Fruit fly (Drosophila melanogaster) whole organism, embryonic: ENCODE data around the gene CG14718.
A peak's percentile ranks its signal among the peaks of the same experiment; 100 is the strongest.

Experiments used
- Asciz ChIP-seq: fragments of 200-800 bp; sonication (Bioruptor generic); optimal IDR thresholded peaks from 2 replicates; lab custom pipeline; 2017; ENCODE audit warnings: missing biosample characterization, mild to moderate bottlenecking, missing genetic modification characterization, missing genetic modification reagents
- Awh ChIP-seq: fragments of 200-800 bp; sonication (Bioruptor generic); IDR thresholded peaks from 2 replicates; pipeline ENCODE4, ENCODE4 v1.3.6; 2022; ENCODE audit warnings: missing biosample characterization, missing genetic modification characterization
- Bteb2 ChIP-seq: fragments of 200-800 bp; sonication (Bioruptor generic); optimal IDR thresholded peaks from 2 replicates; lab custom pipeline; 2016; ENCODE audit warnings: missing biosample characterization, missing genetic modification characterization
- CG11456 ChIP-seq: fragments of 200-800 bp; sonication (Bioruptor generic); IDR thresholded peaks from 3 replicates; pipeline ENCODE4 v1.3.6; 2022; ENCODE audit warnings: missing biosample characterization, missing genetic modification characterization
- CG11504 ChIP-seq: fragments of 200-800 bp; sonication (Bioruptor generic); optimal IDR thresholded peaks from 3 replicates; lab custom pipeline; 2019; ENCODE audit warnings: missing biosample characterization, mild to moderate bottlenecking, missing genetic modification characterization, moderate library complexity
- CG12391 ChIP-seq: fragments of 200-800 bp; sonication (Bioruptor generic); optimal IDR thresholded peaks from 3 replicates; lab custom pipeline; 2018; ENCODE audit warnings: missing biosample characterization, mild to moderate bottlenecking, missing genetic modification characterization, moderate library complexity
- CG14710 ChIP-seq: fragments of 200-800 bp; sonication (Bioruptor generic); optimal IDR thresholded peaks from 3 replicates; lab custom pipeline; 2019; ENCODE audit warnings: missing biosample characterization, mild to moderate bottlenecking, missing genetic modification characterization, moderate library complexity
- CG15269 ChIP-seq: fragments of 200-800 bp; sonication (Bioruptor generic); optimal IDR thresholded peaks from 2 replicates; lab custom pipeline; 2018; ENCODE audit warnings: missing biosample characterization, mild to moderate bottlenecking, missing genetic modification characterization, moderate library complexity
- CG15479 ChIP-seq: fragments of 200-800 bp; sonication (Bioruptor generic); optimal IDR thresholded peaks from 3 replicates; lab custom pipeline; 2019; ENCODE audit warnings: missing biosample characterization, mild to moderate bottlenecking, missing genetic modification characterization, moderate library complexity
- CG15514 ChIP-seq: fragments of 200-800 bp; sonication (Bioruptor generic); optimal IDR thresholded peaks from 3 replicates; lab custom pipeline; 2017; ENCODE audit warnings: missing biosample characterization, missing genetic modification characterization, mild to moderate bottlenecking, moderate library complexity, missing genetic modification reagents
- CG1603 ChIP-seq: fragments of 200-800 bp; sonication (Bioruptor generic); optimal IDR thresholded peaks from 2 replicates; lab custom pipeline; 2019; ENCODE audit warnings: missing biosample characterization, mild to moderate bottlenecking, missing genetic modification characterization, moderate library complexity
- CG17802 ChIP-seq: fragments of 200-800 bp; sonication (Bioruptor generic); optimal IDR thresholded peaks from 2 replicates; lab custom pipeline; 2018; ENCODE audit warnings: missing biosample characterization, mild to moderate bottlenecking, missing genetic modification characterization, moderate library complexity
- CG17912 ChIP-seq: fragments of 200-800 bp; sonication (Bioruptor generic); optimal IDR thresholded peaks from 2 replicates; lab custom pipeline; 2018; ENCODE audit warnings: missing biosample characterization, mild to moderate bottlenecking, missing genetic modification characterization
- CG18599 ChIP-seq: fragments of 200-800 bp; sonication (Bioruptor generic); optimal IDR thresholded peaks from 3 replicates; lab custom pipeline; 2017; ENCODE audit warnings: missing biosample characterization, missing genetic modification characterization, mild to moderate bottlenecking, moderate library complexity, missing genetic modification reagents
- CG30403 ChIP-seq: fragments of 200-800 bp; sonication (Bioruptor generic); optimal IDR thresholded peaks from 3 replicates; lab custom pipeline; 2016; ENCODE audit warnings: missing biosample characterization, missing genetic modification characterization
- CG4424 ChIP-seq: fragments of 200-800 bp; sonication (Bioruptor generic); optimal IDR thresholded peaks from 3 replicates; lab custom pipeline; 2016; ENCODE audit warnings: missing biosample characterization, missing genetic modification characterization
- CG6175 ChIP-seq: fragments of 200-800 bp; sonication (Bioruptor generic); IDR thresholded peaks from 3 replicates; pipeline ENCODE4 v1.3.6; 2022; ENCODE audit warnings: missing biosample characterization, missing genetic modification characterization
- CG7372 ChIP-seq: fragments of 200-800 bp; sonication (Bioruptor generic); IDR thresholded peaks from 2 replicates; pipeline ENCODE4 v1.3.6; 2022; ENCODE audit warnings: missing biosample characterization, missing genetic modification characterization
- CG8290 ChIP-seq, 3 experiments: fragments of 200-800 bp; sonication (Bioruptor generic); optimal IDR thresholded peaks; 2 replicates each; lab custom pipeline; 2016 to 2019; ENCODE audit warnings: missing biosample characterization in 3 of 3, missing genetic modification characterization in 3 of 3, mild to moderate bottlenecking in 2 of 3, moderate library complexity in 1 of 3
- CoRest ChIP-seq: fragments of 200-800 bp; sonication (Bioruptor generic); optimal IDR thresholded peaks from 3 replicates; lab custom pipeline; 2018; ENCODE audit warnings: missing biosample characterization, mild to moderate bottlenecking, missing genetic modification characterization, moderate library complexity
- Dbx ChIP-seq: fragments of 200-800 bp; sonication (Bioruptor generic); IDR thresholded peaks from 3 replicates; pipeline ENCODE4 v1.3.6; 2022; ENCODE audit warnings: missing biosample characterization, missing genetic modification characterization
- Deaf1 ChIP-seq: fragments of 200-800 bp; optimal IDR thresholded peaks from 3 replicates; lab custom pipeline; 2019; ENCODE audit warnings: missing biosample characterization, mild to moderate bottlenecking, missing genetic modification characterization, moderate library complexity
- Dll ChIP-seq: fragments of 200-800 bp; sonication (Bioruptor generic); IDR thresholded peaks from 4 replicates; pipeline ENCODE4 v1.3.6; 2022; ENCODE audit warnings: missing biosample characterization, missing genetic modification characterization; ENCODE audit not compliant: partially characterized antibody
- Drgx ChIP-seq: fragments of 200-800 bp; sonication (Bioruptor generic); IDR thresholded peaks from 2 replicates; pipeline ENCODE4 v1.3.6; 2022; ENCODE audit warnings: missing biosample characterization, missing genetic modification characterization
- GATAe ChIP-seq: fragments of 200-800 bp; sonication (Bioruptor generic); conservative IDR thresholded peaks from 2 replicates; pipeline ENCODE4 v1.3.6; 2022; ENCODE audit warnings: missing biosample characterization, missing genetic modification characterization
- HHEX ChIP-seq: fragments of 200-800 bp; sonication (Bioruptor generic); optimal IDR thresholded peaks from 3 replicates; lab custom pipeline; 2017; ENCODE audit warnings: missing biosample characterization, mild to moderate bottlenecking, missing genetic modification characterization, missing genetic modification reagents
- Hmr ChIP-seq: fragments of 200-800 bp; sonication (Bioruptor generic); optimal IDR thresholded peaks from 3 replicates; lab custom pipeline; 2017; ENCODE audit warnings: mild to moderate bottlenecking, missing biosample characterization, missing genetic modification reagents, missing genetic modification characterization
- Hr78 ChIP-seq, 2 experiments: fragments of 200-800 bp in 1 of 2; fragments of >200 bp in 1 of 2; sonication (Bioruptor generic) in 1 of 2; optimal IDR thresholded peaks; 2 replicates each; lab custom pipeline; 2017 to 2019; ENCODE audit warnings: missing biosample characterization in 2 of 2, missing genetic modification characterization in 2 of 2, mild to moderate bottlenecking in 1 of 2, moderate library complexity in 1 of 2
- Mrtf ChIP-seq: fragments of 200-800 bp; sonication (Bioruptor generic); IDR thresholded peaks from 3 replicates; pipeline ENCODE4 v1.3.6; 2022; ENCODE audit warnings: missing biosample characterization, missing genetic modification characterization
- Nf-YA ChIP-seq: fragments of 200-800 bp; sonication (Bioruptor generic); IDR thresholded peaks from 2 replicates; pipeline ENCODE4 v1.3.6; 2022; ENCODE audit warnings: missing biosample characterization, missing genetic modification characterization
- Ptx1 ChIP-seq: fragments of 200-800 bp; sonication (Bioruptor generic); IDR thresholded peaks from 2 replicates; pipeline ENCODE4 v1.3.6; 2022; ENCODE audit warnings: missing biosample characterization, missing genetic modification characterization
- Ravus ChIP-seq: fragments of 200-800 bp; sonication (Bioruptor generic); IDR thresholded peaks from 2 replicates; pipeline ENCODE4 v1.3.6; 2022; ENCODE audit warnings: missing biosample characterization, missing genetic modification characterization
- al ChIP-seq: fragments of 200-800 bp; sonication (Bioruptor generic); IDR thresholded peaks from 2 replicates; pipeline ENCODE4 v1.3.6; 2022; ENCODE audit warnings: missing biosample characterization, missing genetic modification characterization
- bab2 ChIP-seq: fragments of 200-800 bp; sonication (Bioruptor generic); optimal IDR thresholded peaks from 2 replicates; lab custom pipeline; 2016; ENCODE audit warnings: missing biosample characterization, missing genetic modification characterization
- caup ChIP-seq: fragments of 200-800 bp; sonication (Bioruptor generic); optimal IDR thresholded peaks from 3 replicates; lab custom pipeline; 2017; ENCODE audit warnings: missing biosample characterization, mild to moderate bottlenecking, missing genetic modification characterization, moderate library complexity; ENCODE audit not compliant: severe bottlenecking
- corto ChIP-seq: fragments of 200-800 bp; sonication (Bioruptor generic); optimal IDR thresholded peaks from 2 replicates; lab custom pipeline; 2016; ENCODE audit warnings: missing biosample characterization, mild to moderate bottlenecking, missing genetic modification characterization, moderate library complexity
- dpn ChIP-seq, 2 experiments: fragments of 200-800 bp; sonication (Bioruptor generic); optimal IDR thresholded peaks; 3 replicates each; lab custom pipeline; 2016; ENCODE audit warnings: missing biosample characterization in 2 of 2, missing genetic modification characterization in 2 of 2
- her ChIP-seq: fragments of 200-800 bp; sonication (Bioruptor generic); optimal IDR thresholded peaks from 2 replicates; lab custom pipeline; 2016; ENCODE audit warnings: missing biosample characterization, missing genetic modification characterization
- hkb ChIP-seq, 2 experiments: fragments of 200-800 bp in 1 of 2; fragments of >200 bp in 1 of 2; sonication (Bioruptor generic) in 1 of 2; IDR thresholded peaks in 1 of 2; optimal IDR thresholded peaks in 1 of 2; 2 replicates each; pipeline versions ENCODE4 v1.3.6 to Lab custom; 2017 to 2022; ENCODE audit warnings: missing biosample characterization in 1 of 2, missing genetic modification characterization in 1 of 2
- kni ChIP-seq: fragments of 200-800 bp; sonication (Bioruptor generic); optimal IDR thresholded peaks from 3 replicates; lab custom pipeline; 2017; ENCODE audit warnings: mild to moderate bottlenecking, missing biosample characterization, missing genetic modification reagents, missing genetic modification characterization
- lola ChIP-seq, 3 experiments: fragments of >200 bp in 2 of 3; fragments of 200-800 bp in 1 of 3; sonication (Bioruptor generic) in 1 of 3; optimal IDR thresholded peaks; 2 replicates each; lab custom pipeline; 2017 to 2019; ENCODE audit warnings: missing biosample characterization in 3 of 3, missing genetic modification characterization in 3 of 3, mild to moderate bottlenecking in 1 of 3, moderate library complexity in 1 of 3
- mld ChIP-seq: fragments of 200-800 bp; sonication (Bioruptor generic); IDR thresholded peaks from 3 replicates; pipeline ENCODE4 v1.3.6; 2022; ENCODE audit warnings: missing biosample characterization, missing genetic modification characterization; ENCODE audit not compliant: partially characterized antibody
- pb ChIP-seq: fragments of 200-800 bp; sonication (Bioruptor generic); optimal IDR thresholded peaks from 3 replicates; lab custom pipeline; 2016; ENCODE audit warnings: missing biosample characterization, missing genetic modification characterization
- pho ChIP-seq: fragments of 200-800 bp; sonication (Bioruptor generic); optimal IDR thresholded peaks from 2 replicates; lab custom pipeline; 2016; ENCODE audit warnings: missing biosample characterization, missing genetic modification characterization
- salm ChIP-seq: fragments of 200-800 bp; sonication (Bioruptor generic); optimal IDR thresholded peaks from 2 replicates; lab custom pipeline; 2018; ENCODE audit warnings: missing biosample characterization, mild to moderate bottlenecking, missing genetic modification characterization
- sd ChIP-seq: fragments of 200-800 bp; sonication (Bioruptor generic); optimal IDR thresholded peaks from 3 replicates; lab custom pipeline; 2018; ENCODE audit warnings: missing biosample characterization, mild to moderate bottlenecking, missing genetic modification characterization, moderate library complexity
- sob ChIP-seq: fragments of 200-800 bp; sonication (Bioruptor generic); IDR thresholded peaks from 2 replicates; pipeline ENCODE4 v1.3.6; 2022; ENCODE audit warnings: missing biosample characterization, missing genetic modification characterization
- zfh2 ChIP-seq: fragments of 200-800 bp; sonication (Bioruptor generic); optimal IDR thresholded peaks from 2 replicates; lab custom pipeline; 2016; ENCODE audit warnings: missing biosample characterization, missing genetic modification characterization

CG14718 gene

dm6 chr3R:11657786-11658193, 42.6 kb upstream of the CG14718 start (continued):
- TF ChIP-seq sob (GFP tag; lab: Robert Waterston, UW) (peak; percentile 16; the same call in 1 of the 2 replicates), CoRest (tag; lab: Kevin White, UChicago) (peak; percentile 29), CG15269 (tag; lab: Kevin White, UChicago) (peak; percentile 3), corto (GFP tag; lab: Kevin White, UChicago) (peak; percentile 73), mld (GFP tag; lab: Robert Waterston, UW) (no peak), Mrtf (GFP tag; lab: Robert Waterston, UW) (no peak), salm (tag; lab: Kevin White, UChicago) (no peak), pb (GFP tag; lab: Kevin White, UChicago) (peak; percentile 21), Ptx1 (GFP tag; lab: Robert Waterston, UW) (0 out of 2 replicates have a peak, but pooled peaks have one; percentile 17), Hmr (peak; percentile 40), caup (GFP tag; lab: Kevin White, UChicago) (peak; percentile 29), CG14710 (tag; lab: Kevin White, UChicago) (peak; percentile 4), CG12391 (tag; lab: Kevin White, UChicago) (peak; percentile 47), pho (peak; percentile 26), CG18599 (GFP tag; lab: Kevin White, UChicago) (peak; percentile 44), CG15479 (GFP tag; lab: Kevin White, UChicago) (no peak), CG8290 (GFP tag; optimal IDR thresholded peaks at IDR 0.05; lab: Kevin White, UChicago) (no peak), CG8290 (tag; optimal IDR thresholded peaks at IDR 0.05; lab: Kevin White, UChicago) (peak in 1 of 2 experiments; percentile 45), al (0 out of 2 replicates have a peak, but pooled peaks have one; percentile 33), Ravus (GFP tag; lab: Robert Waterston, UW) (no peak), GATAe (no peak), zfh2 (GFP tag; lab: Kevin White, UChicago) (peak; percentile 52), Drgx (GFP tag; lab: Robert Waterston, UW) (peak; percentile 73), Dbx (GFP tag; lab: Robert Waterston, UW) (0 out of 3 replicates have a peak, but pooled peaks have one; percentile 35), her (GFP tag; lab: Kevin White, UChicago) (peak; percentile 20), Awh (GFP tag; lab: Robert Waterston, UW) (peak; percentile 24; the same call in 1 of the 2 replicates), Bteb2 (GFP tag; lab: Kevin White, UChicago) (peak; percentile 9), CG17802 (no peak), dpn (GFP tag; optimal IDR thresholded peaks at IDR 0.05; lab: Kevin White, UChicago) (peak; percentile 4 to 41), CG11504 (tag; lab: Kevin White, UChicago) (peak; percentile 54), Deaf1 (tag; lab: Kevin White, UChicago) (peak; percentile 15), HHEX (GFP tag; lab: Kevin White, UChicago) (no peak), CG4424 (GFP tag; lab: Kevin White, UChicago) (peak; percentile 24), CG7372 (no peak), bab2 (GFP tag; lab: Kevin White, UChicago) (peak; percentile 24), CG15514 (GFP tag; lab: Kevin White, UChicago) (peak; percentile 15), CG11456 (GFP tag; lab: Robert Waterston, UW) (peak; percentile 61; the same call in 1 of the 3 replicates), sd (tag; lab: Kevin White, UChicago) (peak; percentile 99), kni (GFP tag; lab: Kevin White, UChicago) (peak; percentile 77), CG6175 (GFP tag; lab: Robert Waterston, UW) (no peak), lola (GFP tag; optimal IDR thresholded peaks at IDR 0.05; lab: Kevin White, UChicago) (peak in 1 of 3 experiments; percentile 31), Hr78 (GFP tag; optimal IDR thresholded peaks at IDR 0.05; lab: Kevin White, UChicago) (peak in 1 of 2 experiments; percentile 10), hkb (optimal IDR thresholded peaks at IDR 0.05; lab: Kevin White, UChicago) (no peak), hkb (GFP tag; IDR thresholded peaks at IDR 0.05; lab: Robert Waterston, UW) (peak; percentile 39; the same call in 1 of the 2 replicates), Nf-YA (GFP tag; lab: Robert Waterston, UW) (no peak), CG30403 (GFP tag; lab: Kevin White, UChicago) (peak; percentile 23), Asciz (peak; percentile 3), CG1603 (tag; lab: Kevin White, UChicago) (peak; percentile 38), Dll (GFP tag; lab: Robert Waterston, UW) (no peak), CG17912 (GFP tag; lab: Kevin White, UChicago) (no peak)
